Fruit fly (Drosophila melanogaster) whole organism, embryonic: Measurements from ENCODE around the gene CG14431.

Experiments used
- Abd-B ChIP-seq: fragments of 200-800 bp; sonication (Bioruptor generic); optimal IDR thresholded peaks from 2 replicates; lab custom pipeline; 2018; ENCODE audit warnings: missing biosample characterization, mild to moderate bottlenecking, missing genetic modification characterization, moderate library complexity
- CG10543 ChIP-seq: fragments of 200-800 bp; sonication (Bioruptor generic); optimal IDR thresholded peaks from 3 replicates; lab custom pipeline; 2017; ENCODE audit warnings: missing biosample characterization, mild to moderate bottlenecking, missing genetic modification characterization, moderate library complexity
- CG12155 ChIP-seq: fragments of 200-800 bp; sonication (Bioruptor generic); optimal IDR thresholded peaks from 3 replicates; lab custom pipeline; 2016; ENCODE audit warnings: missing biosample characterization, missing genetic modification characterization
- CG12219 ChIP-seq: fragments of 200-800 bp; sonication (Bioruptor generic); optimal IDR thresholded peaks from 3 replicates; lab custom pipeline; 2018; ENCODE audit warnings: missing biosample characterization, mild to moderate bottlenecking, missing genetic modification characterization
- CG12744 ChIP-seq: fragments of 200-800 bp; sonication (Bioruptor generic); optimal IDR thresholded peaks from 2 replicates; lab custom pipeline; 2016; ENCODE audit warnings: missing biosample characterization, missing genetic modification characterization
- CG13123 ChIP-seq: fragments of 200-800 bp; sonication (Bioruptor generic); optimal IDR thresholded peaks from 2 replicates; lab custom pipeline; 2016; ENCODE audit warnings: missing biosample characterization, missing genetic modification characterization
- CG13894 ChIP-seq: fragments of 200-800 bp; sonication (Bioruptor generic); optimal IDR thresholded peaks from 3 replicates; lab custom pipeline; 2018; ENCODE audit warnings: missing biosample characterization, mild to moderate bottlenecking, missing genetic modification characterization, moderate library complexity
- CG14441 ChIP-seq: fragments of 200-800 bp; sonication (Bioruptor generic); IDR thresholded peaks from 2 replicates; pipeline ENCODE4 v1.3.6; 2022; ENCODE audit warnings: missing biosample characterization, missing genetic modification characterization
- CG16863 ChIP-seq: fragments of 200-800 bp; sonication (Bioruptor generic); optimal IDR thresholded peaks from 3 replicates; lab custom pipeline; 2016; ENCODE audit warnings: missing biosample characterization, missing genetic modification characterization
- CG17361 ChIP-seq: fragments of 200-800 bp; sonication (Bioruptor generic); IDR thresholded peaks from 3 replicates; pipeline ENCODE4 v1.3.6; 2022; ENCODE audit warnings: missing biosample characterization, missing genetic modification characterization
- CG17385 ChIP-seq: fragments of 200-800 bp; sonication (Bioruptor generic); optimal IDR thresholded peaks from 3 replicates; lab custom pipeline; 2018; ENCODE audit warnings: missing biosample characterization, mild to moderate bottlenecking, missing genetic modification characterization
- CG18619 ChIP-seq: fragments of 200-800 bp; sonication (Bioruptor generic); optimal IDR thresholded peaks from 3 replicates; lab custom pipeline; 2017; ENCODE audit warnings: missing biosample characterization, mild to moderate bottlenecking, missing genetic modification characterization
- CG2120 ChIP-seq: fragments of 200-800 bp; sonication (Bioruptor generic); optimal IDR thresholded peaks from 3 replicates; lab custom pipeline; 2016; ENCODE audit warnings: missing biosample characterization, missing genetic modification characterization
- CG2199 ChIP-seq: fragments of 200-800 bp; sonication (Bioruptor generic); IDR thresholded peaks from 3 replicates; pipeline ENCODE4 v1.3.6; 2022; ENCODE audit warnings: missing biosample characterization, missing genetic modification characterization
- CG2875 ChIP-seq: fragments of 200-800 bp; sonication (Bioruptor generic); optimal IDR thresholded peaks from 2 replicates; lab custom pipeline; 2017; ENCODE audit warnings: missing biosample characterization, mild to moderate bottlenecking, missing genetic modification characterization, missing genetic modification reagents
- CG2889 ChIP-seq: fragments of 200-800 bp; sonication (Bioruptor generic); IDR thresholded peaks from 3 replicates; pipeline ENCODE4 v1.3.6; 2022; ENCODE audit warnings: missing biosample characterization, missing genetic modification characterization
- CG30431 ChIP-seq: fragments of 200-800 bp; sonication (Bioruptor generic); optimal IDR thresholded peaks from 2 replicates; lab custom pipeline; 2017; ENCODE audit warnings: missing biosample characterization, missing genetic modification characterization
- CG31388 ChIP-seq: fragments of 200-800 bp; sonication (Bioruptor generic); optimal IDR thresholded peaks from 2 replicates; lab custom pipeline; 2016; ENCODE audit warnings: missing biosample characterization, missing genetic modification characterization
- CG42726 ChIP-seq: fragments of 200-800 bp; sonication (Bioruptor generic); IDR thresholded peaks from 2 replicates; pipeline ENCODE4 v1.3.6; 2022; ENCODE audit warnings: missing biosample characterization, missing genetic modification characterization; ENCODE audit not compliant: partially characterized antibody
- CG6175 ChIP-seq: fragments of 200-800 bp; sonication (Bioruptor generic); IDR thresholded peaks from 3 replicates; pipeline ENCODE4 v1.3.6; 2022; ENCODE audit warnings: missing biosample characterization, missing genetic modification characterization
- CG6813 ChIP-seq: fragments of 200-800 bp; sonication (Bioruptor generic); optimal IDR thresholded peaks from 2 replicates; lab custom pipeline; 2017; ENCODE audit warnings: missing biosample characterization, missing genetic modification characterization, mild to moderate bottlenecking, moderate library complexity, missing genetic modification reagents
- CG7271 ChIP-seq: fragments of 200-800 bp; sonication (Bioruptor generic); optimal IDR thresholded peaks from 2 replicates; lab custom pipeline; 2018; ENCODE audit warnings: missing biosample characterization, mild to moderate bottlenecking, missing genetic modification characterization, moderate library complexity
- CG8281 ChIP-seq: fragments of 200-800 bp; sonication (Bioruptor generic); optimal IDR thresholded peaks from 2 replicates; lab custom pipeline; 2018; ENCODE audit warnings: missing biosample characterization, mild to moderate bottlenecking, missing genetic modification characterization, moderate library complexity
- CG9817 ChIP-seq: fragments of 200-800 bp; sonication (Bioruptor generic); optimal IDR thresholded peaks from 2 replicates; lab custom pipeline; 2018; ENCODE audit warnings: missing biosample characterization, mild to moderate bottlenecking, missing genetic modification characterization, moderate library complexity
- CTCF ChIP-seq: fragments of 200-800 bp; sonication (Bioruptor generic); optimal IDR thresholded peaks from 2 replicates; lab custom pipeline; 2017; ENCODE audit warnings: missing biosample characterization, mild to moderate bottlenecking, missing genetic modification characterization, moderate library complexity
- D19A ChIP-seq: fragments of 200-800 bp; optimal IDR thresholded peaks from 3 replicates; lab custom pipeline; 2019; ENCODE audit warnings: missing biosample characterization, mild to moderate bottlenecking, missing genetic modification characterization, moderate library complexity
- Elba2 ChIP-seq: fragments of 200-800 bp; sonication (Bioruptor generic); optimal IDR thresholded peaks from 3 replicates; lab custom pipeline; 2016; ENCODE audit warnings: missing biosample characterization, missing genetic modification characterization
- Med ChIP-seq: fragments of 200-800 bp; sonication (Bioruptor generic); peaks from one replicate; lab custom pipeline; 2016; ENCODE audit warnings: missing biosample characterization, missing genetic modification characterization, mild to moderate bottlenecking, inconsistent platforms, moderate library complexity
- TFAM ChIP-seq: fragments of 200-800 bp; sonication (Bioruptor generic); optimal IDR thresholded peaks from 2 replicates; lab custom pipeline; 2017; ENCODE audit warnings: missing biosample characterization, missing genetic modification characterization, inconsistent platforms
- YL-1 ChIP-seq: fragments of 200-800 bp; sonication (Bioruptor generic); optimal IDR thresholded peaks from 3 replicates; lab custom pipeline; 2017; ENCODE audit warnings: missing biosample characterization, mild to moderate bottlenecking, missing genetic modification characterization
- ato ChIP-seq: fragments of 200-800 bp; sonication (Bioruptor generic); IDR thresholded peaks from 2 replicates; pipeline ENCODE4 v1.3.6; 2022; ENCODE audit warnings: missing biosample characterization, missing genetic modification characterization; ENCODE audit not compliant: partially characterized antibody
- dmrt99B ChIP-seq: fragments of 200-800 bp; sonication (Bioruptor generic); optimal IDR thresholded peaks from 2 replicates; lab custom pipeline; 2018; ENCODE audit warnings: missing biosample characterization, mild to moderate bottlenecking, missing genetic modification characterization, moderate library complexity
- dysf ChIP-seq: fragments of 200-800 bp; sonication (Bioruptor generic); IDR thresholded peaks from 3 replicates; pipeline ENCODE4 v1.3.6; 2022; ENCODE audit warnings: missing biosample characterization, missing genetic modification characterization
- ewg ChIP-seq: fragments of 200-800 bp; sonication (Bioruptor generic); optimal IDR thresholded peaks from 3 replicates; lab custom pipeline; 2017; ENCODE audit warnings: mild to moderate bottlenecking, missing biosample characterization, missing genetic modification reagents, missing genetic modification characterization
- fd102C ChIP-seq: fragments of 200-800 bp; sonication (Bioruptor generic); optimal IDR thresholded peaks from 2 replicates; lab custom pipeline; 2018; ENCODE audit warnings: missing biosample characterization, mild to moderate bottlenecking, missing genetic modification characterization, moderate library complexity
- ftz-f1 ChIP-seq: fragments of 200-800 bp; sonication (Bioruptor generic); optimal IDR thresholded peaks from 2 replicates; lab custom pipeline; 2016; ENCODE audit warnings: missing biosample characterization, missing genetic modification characterization
- gem ChIP-seq: fragments of 200-800 bp; sonication (Bioruptor generic); optimal IDR thresholded peaks from 2 replicates; lab custom pipeline; 2019; ENCODE audit warnings: missing biosample characterization, mild to moderate bottlenecking, missing genetic modification characterization, moderate library complexity
- grn ChIP-seq: fragments of 200-800 bp; sonication (Bioruptor generic); optimal IDR thresholded peaks from 3 replicates; lab custom pipeline; 2017; ENCODE audit warnings: missing biosample characterization, missing genetic modification characterization
- gsb-n ChIP-seq: fragments of 200-800 bp; sonication (Bioruptor generic); optimal IDR thresholded peaks from 3 replicates; lab custom pipeline; 2018; ENCODE audit warnings: missing biosample characterization, mild to moderate bottlenecking, missing genetic modification characterization
- ind ChIP-seq: fragments of 200-800 bp; sonication (Bioruptor generic); optimal IDR thresholded peaks from 3 replicates; lab custom pipeline; 2016; ENCODE audit warnings: missing biosample characterization, missing genetic modification characterization
- lilli ChIP-seq: fragments of 200-800 bp; sonication (Bioruptor generic); optimal IDR thresholded peaks from 3 replicates; lab custom pipeline; 2016; ENCODE audit warnings: missing biosample characterization, missing genetic modification characterization
- pho ChIP-seq: fragments of 200-800 bp; sonication (Bioruptor generic); optimal IDR thresholded peaks from 2 replicates; lab custom pipeline; 2016; ENCODE audit warnings: missing biosample characterization, missing genetic modification characterization
- phol ChIP-seq: fragments of 200-800 bp; sonication (Bioruptor generic); optimal IDR thresholded peaks from 3 replicates; lab custom pipeline; 2018; ENCODE audit warnings: missing biosample characterization, mild to moderate bottlenecking, missing genetic modification characterization, moderate library complexity
- repo ChIP-seq: fragments of 200-800 bp; sonication (Bioruptor generic); optimal IDR thresholded peaks from 2 replicates; lab custom pipeline; 2016; ENCODE audit warnings: missing biosample characterization, missing genetic modification characterization
- ro ChIP-seq: fragments of 200-800 bp; sonication (Bioruptor generic); IDR thresholded peaks from 2 replicates; pipeline ENCODE4 v1.3.6; 2022; ENCODE audit warnings: missing biosample characterization, missing genetic modification characterization
- sisA ChIP-seq: fragments of 200-800 bp; sonication (Bioruptor generic); IDR thresholded peaks from 2 replicates; pipeline ENCODE4 v1.3.6; 2022; ENCODE audit warnings: missing biosample characterization, missing genetic modification characterization
- slbo ChIP-seq: fragments of 200-800 bp; sonication (Bioruptor generic); IDR thresholded peaks from 2 replicates; pipeline ENCODE4 v1.3.6; 2022; ENCODE audit warnings: missing biosample characterization, missing genetic modification characterization
- sqz ChIP-seq: fragments of 200-800 bp; sonication (Bioruptor generic); optimal IDR thresholded peaks from 3 replicates; lab custom pipeline; 2018; ENCODE audit warnings: missing biosample characterization, mild to moderate bottlenecking, missing genetic modification characterization
- stwl ChIP-seq: fragments of 200-800 bp; sonication (Bioruptor generic); optimal IDR thresholded peaks from 3 replicates; lab custom pipeline; 2018; ENCODE audit warnings: missing biosample characterization, mild to moderate bottlenecking, missing genetic modification characterization, moderate library complexity
- tio ChIP-seq: fragments of 200-800 bp; sonication (Bioruptor generic); optimal IDR thresholded peaks from 2 replicates; lab custom pipeline; 2017; ENCODE audit warnings: missing biosample characterization, missing genetic modification characterization, inconsistent platforms
- tna ChIP-seq: fragments of 200-800 bp; sonication (Bioruptor generic); IDR thresholded peaks from 2 replicates; pipeline ENCODE4 v1.3.6; 2022; ENCODE audit warnings: missing biosample characterization, missing genetic modification characterization; ENCODE audit not compliant: partially characterized antibody
- trem ChIP-seq: fragments of 200-800 bp; optimal IDR thresholded peaks from 3 replicates; lab custom pipeline; 2019; ENCODE audit warnings: missing biosample characterization, mild to moderate bottlenecking, missing genetic modification characterization, moderate library complexity

Gene CG14431

dm6 chrX:6990105-6990504 lies 82.0 kb downstream of the CG14431 start (continued):
- TF ChIP-seq repo (GFP tag; lab: Kevin White, UChicago) (no peak), D19A (tag; lab: Kevin White, UChicago) (peak; percentile 96), tna (GFP tag; lab: Robert Waterston, UW) (no peak), CG12219 (no peak), CG12155 (GFP tag; lab: Kevin White, UChicago) (no peak), ato (GFP tag; lab: Robert Waterston, UW) (no peak), CG12744 (GFP tag; lab: Kevin White, UChicago) (no peak), gsb-n (tag; lab: Kevin White, UChicago) (peak; percentile 50), CG2889 (GFP tag; lab: Robert Waterston, UW) (no peak), slbo (GFP tag; lab: Robert Waterston, UW) (0 out of 2 replicates have a peak, but pooled peaks have one; percentile 28), lilli (peak; percentile 19), TFAM (no peak), CG6813 (GFP tag; lab: Kevin White, UChicago) (no peak), CG9817 (tag; lab: Kevin White, UChicago) (no peak), CG16863 (GFP tag; lab: Kevin White, UChicago) (no peak), CG42726 (no peak), CG17385 (GFP tag; lab: Kevin White, UChicago) (peak; percentile 8), CG18619 (no peak), dmrt99B (tag; lab: Kevin White, UChicago) (peak; percentile 31), Med (peak; percentile 72), phol (tag; lab: Kevin White, UChicago) (peak; percentile 1), CG30431 (GFP tag; lab: Kevin White, UChicago) (no peak), CG14441 (GFP tag; lab: Robert Waterston, UW) (no peak), ro (GFP tag; lab: Robert Waterston, UW) (no peak), gem (tag; lab: Kevin White, UChicago) (peak; percentile 34), CG10543 (GFP tag; lab: Kevin White, UChicago) (no peak), CG17361 (0 out of 3 replicates have a peak, but pooled peaks have one; percentile 19), trem (tag; lab: Kevin White, UChicago) (no peak), sqz (GFP tag; lab: Kevin White, UChicago) (no peak), CG7271 (no peak), CG13123 (GFP tag; lab: Kevin White, UChicago) (no peak), CG6175 (GFP tag; lab: Robert Waterston, UW) (no peak), CTCF (GFP tag; lab: Kevin White, UChicago) (no peak), Elba2 (GFP tag; lab: Kevin White, UChicago) (no peak), grn (GFP tag; lab: Kevin White, UChicago) (peak; percentile 44), dysf (GFP tag; lab: Robert Waterston, UW) (no peak), CG13894 (tag; lab: Kevin White, UChicago) (peak; percentile 5), CG8281 (no peak), tio (GFP tag; lab: Kevin White, UChicago) (no peak), stwl (tag; lab: Kevin White, UChicago) (no peak), YL-1 (GFP tag; lab: Kevin White, UChicago) (no peak), Abd-B (GFP tag; lab: Kevin White, UChicago) (no peak), pho (GFP tag; lab: Kevin White, UChicago) (no peak), ewg (GFP tag; lab: Kevin White, UChicago) (no peak), CG31388 (GFP tag; lab: Kevin White, UChicago) (no peak), CG2875 (GFP tag; lab: Kevin White, UChicago) (no peak), ftz-f1 (GFP tag; lab: Kevin White, UChicago) (no peak), fd102C (no peak), CG2120 (peak; percentile 27), CG2199 (GFP tag; lab: Robert Waterston, UW) (0 out of 3 replicates have a peak, but pooled peaks have one; percentile 59), ind (GFP tag; lab: Kevin White, UChicago) (peak; percentile 10), sisA (GFP tag; lab: Robert Waterston, UW) (0 out of 2 replicates have a peak, but pooled peaks have one; percentile 7)
